Worm (Caenorhabditis elegans) whole organism, young adult: ENCODE measurements around the gene ndg-4.

Source experiments
- B0336.3 ChIP-seq: fragments of 200-800 bp; sonication (Bioruptor generic); IDR thresholded peaks from 2 replicates; pipeline ENCODE4 v1.3.6; 2022; ENCODE audit warnings: missing genetic modification characterization, missing compliant biosample characterization
- aptf-3 ChIP-seq: fragments of 200-800 bp; sonication (Bioruptor generic); IDR thresholded peaks from 2 replicates; pipeline ENCODE4 v1.3.6; 2022; ENCODE audit warnings: missing genetic modification characterization, missing compliant biosample characterization
- egl-18 ChIP-seq: fragments of 200-800 bp; sonication (Bioruptor generic); IDR thresholded peaks from 2 replicates; pipeline ENCODE4 v1.3.6; 2022; ENCODE audit warnings: missing genetic modification reagents, missing genetic modification characterization, missing compliant biosample characterization
- egrh-3 ChIP-seq: fragments of 200-800 bp; sonication (Bioruptor generic); IDR thresholded peaks from 2 replicates; pipeline ENCODE4 v1.3.6; 2022; ENCODE audit warnings: missing genetic modification reagents, missing genetic modification characterization, missing compliant biosample characterization
- ets-4 ChIP-seq: fragments of 200-800 bp; sonication (Bioruptor generic); optimal IDR thresholded peaks from 2 replicates; lab custom pipeline; 2018; ENCODE audit warnings: mild to moderate bottlenecking, missing genetic modification characterization, missing compliant biosample characterization
- gei-17 ChIP-seq: fragments of 200-800 bp; sonication (Bioruptor generic); optimal IDR thresholded peaks from 2 replicates; lab custom pipeline; 2018; ENCODE audit warnings: mild to moderate bottlenecking, missing genetic modification characterization, missing compliant biosample characterization
- lin-26 ChIP-seq: fragments of 200-800 bp; sonication (Bioruptor generic); IDR thresholded peaks from 2 replicates; pipeline ENCODE4 v1.3.6; 2022; ENCODE audit warnings: missing genetic modification reagents, missing genetic modification characterization, missing compliant biosample characterization
- lir-1 ChIP-seq: fragments of 200-800 bp; sonication (Bioruptor generic); conservative IDR thresholded peaks from 2 replicates; pipeline ENCODE4 v1.3.6; 2022; ENCODE audit warnings: missing genetic modification reagents, missing genetic modification characterization, missing compliant biosample characterization
- nhr-27 ChIP-seq: fragments of 200-800 bp; sonication (Bioruptor generic); optimal IDR thresholded peaks from 2 replicates; lab custom pipeline; 2018; ENCODE audit warnings: mild to moderate bottlenecking, missing genetic modification characterization, moderate library complexity, missing compliant biosample characterization
- sea-2 ChIP-seq: fragments of 200-800 bp; sonication (Bioruptor generic); IDR thresholded peaks from 2 replicates; pipeline ENCODE4 v1.3.6; 2022; ENCODE audit warnings: missing genetic modification characterization, missing compliant biosample characterization
- snpc-4 ChIP-seq, 5 experiments: fragments of 150-350 bp in 1 of 5; sonication (generic microtip) in 4 of 5; optimal IDR thresholded peaks; 2 replicates each; lab custom pipeline; 2014 to 2018; ENCODE audit warnings: missing genetic modification characterization in 5 of 5, missing biosample characterization in 3 of 5, antibody characterized with exemption in 2 of 5, mild to moderate bottlenecking in 2 of 5, missing compliant biosample characterization in 2 of 5, missing genotype in 2 of 5, moderate library complexity in 2 of 5, missing genetic modification reagents in 1 of 5
- unc-62 ChIP-seq: fragments of 150-350 bp; optimal IDR thresholded peaks from 2 replicates; lab custom pipeline; 2014; ENCODE audit warnings: missing biosample characterization, missing genetic modification reagents, missing genetic modification characterization
- ztf-18 ChIP-seq: sonication (generic microtip); optimal IDR thresholded peaks from 2 replicates; lab custom pipeline; 2016; ENCODE audit warnings: missing genotype, mild to moderate bottlenecking, missing genetic modification characterization, missing compliant biosample characterization
- ztf-22 ChIP-seq: fragments of 200-800 bp; sonication (Bioruptor generic); optimal IDR thresholded peaks from 2 replicates; lab custom pipeline; 2018; ENCODE audit warnings: mild to moderate bottlenecking, missing genetic modification characterization, moderate library complexity, missing compliant biosample characterization

DNA sequence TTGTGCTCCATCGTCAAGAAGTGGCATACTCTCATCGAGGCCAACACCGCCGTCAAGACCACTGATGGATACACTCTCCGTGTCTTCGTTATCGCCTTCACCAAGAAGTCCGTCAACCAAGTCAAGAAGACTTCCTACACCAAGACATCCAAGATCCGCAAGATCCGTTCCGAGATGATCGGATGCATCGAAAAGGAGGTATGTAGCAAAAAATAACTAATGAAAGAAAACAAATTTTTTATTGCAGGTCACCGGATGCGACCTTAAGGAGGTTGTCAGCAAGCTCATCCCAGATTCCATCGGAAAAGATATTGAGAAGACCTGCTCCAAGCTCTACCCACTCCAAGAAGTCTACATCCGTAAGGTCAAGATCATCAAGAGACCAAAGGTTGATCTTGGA is 9.1 kb upstream of the ndg-4 start:
- TF ChIP-seq unc-62 (GFP tag; lab: Kevin White, UChicago) (no peak), egrh-3 (no peak), ets-4 (GFP tag; lab: Kevin White, UChicago) (no peak), ztf-18 (tag; lab: Kevin White, UChicago) (no peak), B0336.3 (GFP tag; lab: Robert Waterston, UW) (no peak), aptf-3 (GFP tag; lab: Robert Waterston, UW) (no peak), nhr-27 (tag; lab: Kevin White, UChicago) (no peak), egl-18 (GFP tag; lab: Robert Waterston, UW) (no peak), ztf-22 (GFP tag; lab: Kevin White, UChicago) (no peak), lir-1 (GFP tag; lab: Robert Waterston, UW) (no peak), gei-17 (GFP tag; lab: Kevin White, UChicago) (no peak), lin-26 (GFP tag; lab: Robert Waterston, UW) (no peak), snpc-4 (GFP tag; optimal IDR thresholded peaks at IDR 0.05; lab: Kevin White, UChicago) (no peak), snpc-4 (tag; optimal IDR thresholded peaks at IDR 0.05; lab: Kevin White, UChicago) (no peak), sea-2 (no peak)
